5 fruit fly cellular contexts compared by ENCODE assay signal in genomic region chrX:18489509-18489908, dm6.
TF ChIP-seq lines count a peak whose summit lies in the region.

CG15046 (minus strand) TSS chrX:18489620.

- TF ChIP-seq CTCF in whole organism, embryonic (GFP tag; optimal IDR thresholded peaks at IDR 0.05; lab: Kevin White, UChicago), result no peak

TF ChIP-seq in whole organism, 6 proteins besides CTCF, POLR2A, EP300 and RAD21:
- TF ChIP-seq pan (optimal IDR thresholded peaks at IDR 0.05; lab: Kevin White, UChicago) (no peak), Dll (optimal IDR thresholded peaks at IDR 0.05; lab: Kevin White, UChicago) (peak; percentile 64)
TF ChIP-seq in whole organism: peak in this region for 1.

TF ChIP-seq in whole organism, embryonic, 481 proteins besides CTCF, POLR2A, EP300 and RAD21 (continues in another document):
- peak; percentile 19; the same call in 1 of the 2 replicates for TF ChIP-seq CG13287 (GFP tag; IDR thresholded peaks at IDR 0.05; lab: Robert Waterston, UW; ENCODE audit: partially characterized antibody)
- TF ChIP-seq Taf1 (GFP tag; IDR thresholded peaks at IDR 0.05; lab: Robert Waterston, UW), result no peak
- peak; percentile 36 for TF ChIP-seq nom (GFP tag; optimal IDR thresholded peaks at IDR 0.05; lab: Kevin White, UChicago)
- no peak for TF ChIP-seq dmrt99B (tag; optimal IDR thresholded peaks at IDR 0.05; lab: Kevin White, UChicago)
- no peak for TF ChIP-seq inv (GFP tag; IDR thresholded peaks at IDR 0.05; lab: Robert Waterston, UW; ENCODE audit: partially characterized antibody)
- TF ChIP-seq D (optimal IDR thresholded peaks at IDR 0.05; lab: Kevin White, UChicago), result no peak
- no peak for TF ChIP-seq D (GFP tag; optimal IDR thresholded peaks at IDR 0.05; lab: Kevin White, UChicago)
- TF ChIP-seq CG17802 (tag; optimal IDR thresholded peaks at IDR 0.05; lab: Kevin White, UChicago), result no peak
- peak; percentile 27 to 55 for TF ChIP-seq Trl (optimal IDR thresholded peaks at IDR 0.05; lab: Kevin White, UChicago)
- no peak for TF ChIP-seq Trl (GFP tag; optimal IDR thresholded peaks at IDR 0.05; lab: Kevin White, UChicago)
- no peak for TF ChIP-seq Dp (GFP tag; optimal IDR thresholded peaks at IDR 0.05; lab: Kevin White, UChicago)
- TF ChIP-seq Xbp1 (GFP tag; optimal IDR thresholded peaks at IDR 0.05; lab: Kevin White, UChicago), result no peak
- no peak for TF ChIP-seq CG4730 (GFP tag; IDR thresholded peaks at IDR 0.05; lab: Robert Waterston, UW)
- TF ChIP-seq insv (GFP tag; optimal IDR thresholded peaks at IDR 0.05; lab: Kevin White, UChicago), result no peak
- TF ChIP-seq pros (GFP tag; optimal IDR thresholded peaks at IDR 0.05; lab: Kevin White, UChicago), result no peak
- peak; percentile 15 for TF ChIP-seq CG5180 (GFP tag; optimal IDR thresholded peaks at IDR 0.05; lab: Kevin White, UChicago)
- TF ChIP-seq Gug (GFP tag; IDR thresholded peaks at IDR 0.05; lab: Robert Waterston, UW), result no peak
- no peak for TF ChIP-seq z (GFP tag; IDR thresholded peaks at IDR 0.05; lab: Robert Waterston, UW)
- peak; percentile 52 for TF ChIP-seq Jarid2 (GFP tag; optimal IDR thresholded peaks at IDR 0.05; lab: Kevin White, UChicago)
- peak; percentile 27 for TF ChIP-seq Deaf1 (tag; optimal IDR thresholded peaks at IDR 0.05; lab: Kevin White, UChicago)
- no peak for TF ChIP-seq stc (GFP tag; IDR thresholded peaks at IDR 0.05; lab: Robert Waterston, UW)
- TF ChIP-seq Drgx (GFP tag; IDR thresholded peaks at IDR 0.05; lab: Robert Waterston, UW), result 0 out of 2 replicates have a peak, but pooled peaks have one; percentile 36

TF ChIP-seq in whole organism, prepupa, 60 proteins besides CTCF, POLR2A, EP300 and RAD21:
- TF ChIP-seq CG1621 (tag; optimal IDR thresholded peaks at IDR 0.05; lab: Kevin White, UChicago) (peak; percentile 15), Eip78C (GFP tag; lab: Kevin White, UChicago) (peak; percentile 52), Hr4 (GFP tag; optimal IDR thresholded peaks at IDR 0.05; lab: Kevin White, UChicago) (no peak), eg (GFP tag; IDR thresholded peaks at IDR 0.05; lab: Robert Waterston, UW) (0 out of 3 replicates have a peak, but pooled peaks have one; percentile 18), Ets96B (tag; optimal IDR thresholded peaks at IDR 0.05; lab: Kevin White, UChicago) (no peak), CG3919 (GFP tag; optimal IDR thresholded peaks at IDR 0.05; lab: Kevin White, UChicago) (no peak), achi (GFP tag; optimal IDR thresholded peaks at IDR 0.05; lab: Kevin White, UChicago) (no peak), CG6276 (GFP tag; optimal IDR thresholded peaks at IDR 0.05; lab: Kevin White, UChicago) (peak; percentile 15), Eip93F (GFP tag; optimal IDR thresholded peaks at IDR 0.05; lab: Kevin White, UChicago) (no peak), CG8119 (GFP tag; IDR thresholded peaks at IDR 0.05; lab: Robert Waterston, UW) (no peak), CG8632 (GFP tag; optimal IDR thresholded peaks at IDR 0.05; lab: Kevin White, UChicago) (no peak), CG15336 (GFP tag; IDR thresholded peaks at IDR 0.05; lab: Robert Waterston, UW) (peak; percentile 51; the same call in 1 of the 2 replicates), svp (GFP tag; lab: Kevin White, UChicago) (peak; percentile 56), CG34406 (GFP tag; optimal IDR thresholded peaks at IDR 0.05; lab: Kevin White, UChicago) (no peak), CG6163 (GFP tag; IDR thresholded peaks at IDR 0.05; lab: Robert Waterston, UW) (peak; percentile 55; the same call in 1 of the 3 replicates), spab (GFP tag; optimal IDR thresholded peaks at IDR 0.05; lab: Kevin White, UChicago) (no peak), Smox (GFP tag; optimal IDR thresholded peaks at IDR 0.05; lab: Kevin White, UChicago) (no peak)

TF ChIP-seq in whole organism, pupa, 21 proteins besides CTCF, POLR2A, EP300 and RAD21:
- peak; percentile 77; the same call in 2 of the 3 replicates for TF ChIP-seq CG4496 (GFP tag; IDR thresholded peaks at IDR 0.05; lab: Robert Waterston, UW)
- peak; percentile 91 for TF ChIP-seq EcR (GFP tag; optimal IDR thresholded peaks at IDR 0.05; lab: Kevin White, UChicago)
- TF ChIP-seq rn (GFP tag; IDR thresholded peaks at IDR 0.05; lab: Robert Waterston, UW), result no peak
- peak; percentile 35; the same call in 1 of the 2 replicates for TF ChIP-seq Ets98B (GFP tag; IDR thresholded peaks at IDR 0.05; lab: Robert Waterston, UW)
- no peak for TF ChIP-seq Snoo (tag; optimal IDR thresholded peaks at IDR 0.05; lab: Kevin White, UChicago)
- peak; percentile 50; the same call in 1 of the 2 replicates for TF ChIP-seq CG12605 (GFP tag; IDR thresholded peaks at IDR 0.05; lab: Robert Waterston, UW)

TF ChIP-seq in whole organism, wandering third instar larva, 38 proteins besides CTCF, POLR2A, EP300 and RAD21:
- no peak for TF ChIP-seq Hr78 (GFP tag; optimal IDR thresholded peaks at IDR 0.05; lab: Kevin White, UChicago)
- TF ChIP-seq Dif (GFP tag; optimal IDR thresholded peaks at IDR 0.05; lab: Kevin White, UChicago; ENCODE audit: partially characterized antibody), result peak; percentile 61
- TF ChIP-seq Mio (GFP tag; optimal IDR thresholded peaks at IDR 0.05; lab: Kevin White, UChicago), result no peak
- TF ChIP-seq woc (GFP tag; optimal IDR thresholded peaks at IDR 0.05; lab: Kevin White, UChicago), result no peak
- no peak for TF ChIP-seq ey (GFP tag; optimal IDR thresholded peaks at IDR 0.05; lab: Kevin White, UChicago)
- TF ChIP-seq CG32264 (GFP tag; optimal IDR thresholded peaks at IDR 0.05; lab: Kevin White, UChicago), result no peak
- no peak for TF ChIP-seq GATAd (GFP tag; optimal IDR thresholded peaks at IDR 0.05; lab: Kevin White, UChicago)
- peak; percentile 72 to 73 for TF ChIP-seq dl (GFP tag; optimal IDR thresholded peaks at IDR 0.05; lab: Kevin White, UChicago; ENCODE audit: insufficient read depth in 1 of 2, partially characterized antibody in 2 of 2)
- no peak for TF ChIP-seq dmrt93B (GFP tag; optimal IDR thresholded peaks at IDR 0.05; lab: Kevin White, UChicago)
- TF ChIP-seq Abd-B (GFP tag; optimal IDR thresholded peaks at IDR 0.05; lab: Kevin White, UChicago), result no peak
- no peak for TF ChIP-seq Hnf4 (GFP tag; optimal IDR thresholded peaks at IDR 0.05; lab: Kevin White, UChicago)
- no peak for TF ChIP-seq fru (GFP tag; optimal IDR thresholded peaks at IDR 0.05; lab: Kevin White, UChicago)
- no peak for TF ChIP-seq lola (GFP tag; optimal IDR thresholded peaks at IDR 0.05; lab: Kevin White, UChicago)
- no peak for TF ChIP-seq HLH106 (tag; optimal IDR thresholded peaks at IDR 0.05; lab: Kevin White, UChicago)
- no peak for TF ChIP-seq br (GFP tag; optimal IDR thresholded peaks at IDR 0.05; lab: Kevin White, UChicago)
- TF ChIP-seq Dfd (GFP tag; optimal IDR thresholded peaks at IDR 0.05; lab: Kevin White, UChicago), result no peak
- TF ChIP-seq OdsH (GFP tag; optimal IDR thresholded peaks at IDR 0.05; lab: Kevin White, UChicago), result no peak
- TF ChIP-seq CrebA (GFP tag; optimal IDR thresholded peaks at IDR 0.05; lab: Kevin White, UChicago; ENCODE audit: borderline replicate concordance), result no peak
- TF ChIP-seq Hr83 (GFP tag; optimal IDR thresholded peaks at IDR 0.05; lab: Kevin White, UChicago; ENCODE audit: poor library complexity, severe bottlenecking), result no peak
- peak; percentile 29 for TF ChIP-seq Vsx2 (GFP tag; optimal IDR thresholded peaks at IDR 0.05; lab: Kevin White, UChicago; ENCODE audit: partially characterized antibody)
- no peak for TF ChIP-seq sv (GFP tag; optimal IDR thresholded peaks at IDR 0.05; lab: Kevin White, UChicago)
- no peak for TF ChIP-seq foxo (GFP tag; optimal IDR thresholded peaks at IDR 0.05; lab: Kevin White, UChicago)
- TF ChIP-seq pan (optimal IDR thresholded peaks at IDR 0.05; lab: Kevin White, UChicago), result no peak
- TF ChIP-seq rgr (GFP tag; optimal IDR thresholded peaks at IDR 0.05; lab: Kevin White, UChicago), result no peak
- TF ChIP-seq h (GFP tag; optimal IDR thresholded peaks at IDR 0.05; lab: Kevin White, UChicago), result no peak
- TF ChIP-seq Rel (GFP tag; optimal IDR thresholded peaks at IDR 0.05; lab: Kevin White, UChicago), result no peak
- TF ChIP-seq Rel (tag; optimal IDR thresholded peaks at IDR 0.05; lab: Kevin White, UChicago), result peak; percentile 38
- no peak for TF ChIP-seq brk (GFP tag; optimal IDR thresholded peaks at IDR 0.05; lab: Kevin White, UChicago)
